Worm (Caenorhabditis elegans): ENCODE results near the gene Y49F6C.8.

The Y49F6C.8 gene

ce11 chrII:3346328-3346780 is 23.6 kb downstream of the Y49F6C.8 start, which contains the start of gene bath-30:
TSS of gene bath-30 (minus strand) at chrII:3346378.
- no peak for TF ChIP-seq ets-7 (tag; optimal IDR thresholded peaks at IDR 0.05)
- no peak for TF ChIP-seq aly-1 (tag; optimal IDR thresholded peaks at IDR 0.05)
- no peak for TF ChIP-seq hnd-1 (tag; optimal IDR thresholded peaks at IDR 0.05)
- no peak for TF ChIP-seq tbx-11 (GFP tag; IDR thresholded peaks at IDR 0.05)
- TF ChIP-seq pes-1 (GFP tag; IDR thresholded peaks at IDR 0.05) = no peak
- TF ChIP-seq F13C5.2 (tag; optimal IDR thresholded peaks at IDR 0.05) = no peak
- TF ChIP-seq ceh-13 (GFP tag; optimal IDR thresholded peaks at IDR 0.05) = no peak
- no peak for TF ChIP-seq sea-1 (GFP tag; conservative IDR thresholded peaks at IDR 0.05)
- no peak for TF ChIP-seq scrt-1 (GFP tag; IDR thresholded peaks at IDR 0.05)
- no peak for TF ChIP-seq flt-1 (GFP tag; IDR thresholded peaks at IDR 0.05)
- no peak for TF ChIP-seq B0310.2 (tag; optimal IDR thresholded peaks at IDR 0.05)
- no peak for TF ChIP-seq tbx-37 (GFP tag; conservative IDR thresholded peaks at IDR 0.05)
- no peak for TF ChIP-seq hmg-4 (GFP tag; optimal IDR thresholded peaks at IDR 0.05)
- no peak for TF ChIP-seq ama-1 (optimal IDR thresholded peaks at IDR 0.05)
- TF ChIP-seq hmbx-1 (tag; optimal IDR thresholded peaks at IDR 0.05) = no peak
- TF ChIP-seq tra-4 (tag; optimal IDR thresholded peaks at IDR 0.05) = no peak
- no peak for TF ChIP-seq ceh-36 (tag; optimal IDR thresholded peaks at IDR 0.05)

ce11 chrII:3344917-3345316 is 25.0 kb downstream of the Y49F6C.8 start, which contains the start of gene bath-28:
TSS of gene bath-28 (minus strand) at chrII:3344967.
- TF ChIP-seq ama-1 (optimal IDR thresholded peaks at IDR 0.05) (no peak), aly-1 (tag; optimal IDR thresholded peaks at IDR 0.05) (no peak), tbx-11 (GFP tag; IDR thresholded peaks at IDR 0.05) (no peak), ceh-13 (GFP tag; optimal IDR thresholded peaks at IDR 0.05) (no peak), scrt-1 (GFP tag; IDR thresholded peaks at IDR 0.05) (no peak), hmbx-1 (tag; optimal IDR thresholded peaks at IDR 0.05) (no peak), F13C5.2 (tag; optimal IDR thresholded peaks at IDR 0.05) (no peak), ceh-36 (tag; optimal IDR thresholded peaks at IDR 0.05) (no peak), tbx-37 (GFP tag; conservative IDR thresholded peaks at IDR 0.05) (no peak), tra-4 (tag; optimal IDR thresholded peaks at IDR 0.05) (no peak), B0310.2 (tag; optimal IDR thresholded peaks at IDR 0.05) (no peak), hmg-4 (GFP tag; optimal IDR thresholded peaks at IDR 0.05) (no peak), flt-1 (GFP tag; IDR thresholded peaks at IDR 0.05) (no peak), ets-7 (tag; optimal IDR thresholded peaks at IDR 0.05) (no peak), sea-1 (GFP tag; conservative IDR thresholded peaks at IDR 0.05) (no peak), pes-1 (GFP tag; IDR thresholded peaks at IDR 0.05) (no peak), hnd-1 (tag; optimal IDR thresholded peaks at IDR 0.05) (no peak)

- TF ChIP-seq ets-7 (tag; optimal IDR thresholded peaks at IDR 0.05) (no peak), B0310.2 (tag; optimal IDR thresholded peaks at IDR 0.05) (no peak), tbx-37 (GFP tag; conservative IDR thresholded peaks at IDR 0.05) (no peak), tra-4 (tag; optimal IDR thresholded peaks at IDR 0.05) (no peak), hnd-1 (tag; optimal IDR thresholded peaks at IDR 0.05) (no peak), tbx-11 (GFP tag; IDR thresholded peaks at IDR 0.05) (no peak), ceh-36 (tag; optimal IDR thresholded peaks at IDR 0.05) (no peak), pes-1 (GFP tag; IDR thresholded peaks at IDR 0.05) (no peak), hmg-4 (GFP tag; optimal IDR thresholded peaks at IDR 0.05) (no peak), ama-1 (optimal IDR thresholded peaks at IDR 0.05) (no peak), flt-1 (GFP tag; IDR thresholded peaks at IDR 0.05) (no peak)
Measured at ce11 chrII:3343714-3344113, 26.2 kb downstream of the Y49F6C.8 start, which contains the start of gene F14D2.15. TSS of gene F14D2.15 (minus strand) at chrII:3343814.

- TF ChIP-seq hmbx-1 (tag; optimal IDR thresholded peaks at IDR 0.05) (no peak), tra-4 (tag; optimal IDR thresholded peaks at IDR 0.05) (no peak), aly-1 (tag; optimal IDR thresholded peaks at IDR 0.05) (no peak), F13C5.2 (tag; optimal IDR thresholded peaks at IDR 0.05) (no peak), hmg-4 (GFP tag; optimal IDR thresholded peaks at IDR 0.05) (no peak), ets-7 (tag; optimal IDR thresholded peaks at IDR 0.05) (no peak), sea-1 (GFP tag; conservative IDR thresholded peaks at IDR 0.05) (no peak), tbx-37 (GFP tag; conservative IDR thresholded peaks at IDR 0.05) (no peak), ama-1 (optimal IDR thresholded peaks at IDR 0.05) (no peak), ceh-13 (GFP tag; optimal IDR thresholded peaks at IDR 0.05) (no peak), hnd-1 (tag; optimal IDR thresholded peaks at IDR 0.05) (no peak), flt-1 (GFP tag; IDR thresholded peaks at IDR 0.05) (no peak)
Measured at ce11 chrII:3341989-3342388, 27.9 kb downstream of the Y49F6C.8 start, which contains the start of gene F14D2.11. TSS of gene F14D2.11 (minus strand) at chrII:3342089.

ce11 chrII:3340818-3341217 is 29.1 kb downstream of the Y49F6C.8 start:
- TF ChIP-seq ceh-36 (tag; optimal IDR thresholded peaks at IDR 0.05) = no peak
- TF ChIP-seq hmg-4 (GFP tag; optimal IDR thresholded peaks at IDR 0.05) = no peak
- TF ChIP-seq ama-1 (optimal IDR thresholded peaks at IDR 0.05) = no peak
- no peak for TF ChIP-seq aly-1 (tag; optimal IDR thresholded peaks at IDR 0.05)
- TF ChIP-seq pes-1 (GFP tag; IDR thresholded peaks at IDR 0.05) = no peak

- TF ChIP-seq flt-1 (GFP tag; IDR thresholded peaks at IDR 0.05) (no peak), pes-1 (GFP tag; IDR thresholded peaks at IDR 0.05) (no peak), tbx-37 (GFP tag; conservative IDR thresholded peaks at IDR 0.05) (no peak), tbx-11 (GFP tag; IDR thresholded peaks at IDR 0.05) (no peak), ceh-36 (tag; optimal IDR thresholded peaks at IDR 0.05) (no peak), aly-1 (tag; optimal IDR thresholded peaks at IDR 0.05) (no peak), ets-7 (tag; optimal IDR thresholded peaks at IDR 0.05) (no peak), ama-1 (optimal IDR thresholded peaks at IDR 0.05) (no peak)
Measured at ce11 chrII:3340251-3340650, 29.7 kb downstream of the Y49F6C.8 start, which contains the start of gene F14D2.5. TSS of gene F14D2.5 (plus strand) at chrII:3340551.

ce11 chrII:3338556-3338955 is 31.4 kb downstream of the Y49F6C.8 start, which contains the start of gene F14D2.7:
TSS of gene F14D2.7 (minus strand) at chrII:3338656.
- TF ChIP-seq B0310.2 (tag; optimal IDR thresholded peaks at IDR 0.05) = no peak
- no peak for TF ChIP-seq tra-4 (tag; optimal IDR thresholded peaks at IDR 0.05)
- no peak for TF ChIP-seq aly-1 (tag; optimal IDR thresholded peaks at IDR 0.05)
- no peak for TF ChIP-seq ets-7 (tag; optimal IDR thresholded peaks at IDR 0.05)
- no peak for TF ChIP-seq ama-1 (optimal IDR thresholded peaks at IDR 0.05)

ce11 chrII:3337039-3337438 is 32.9 kb downstream of the Y49F6C.8 start, which contains the start of gene F14D2.19:
TSS of gene F14D2.19 (minus strand) at chrII:3337139.
- TF ChIP-seq ets-7 (tag; optimal IDR thresholded peaks at IDR 0.05) (no peak), flt-1 (GFP tag; IDR thresholded peaks at IDR 0.05) (no peak), B0310.2 (tag; optimal IDR thresholded peaks at IDR 0.05) (no peak), hnd-1 (tag; optimal IDR thresholded peaks at IDR 0.05) (no peak), aly-1 (tag; optimal IDR thresholded peaks at IDR 0.05) (no peak), F13C5.2 (tag; optimal IDR thresholded peaks at IDR 0.05) (no peak), ama-1 (optimal IDR thresholded peaks at IDR 0.05) (no peak), pes-1 (GFP tag; IDR thresholded peaks at IDR 0.05) (no peak), tbx-37 (GFP tag; conservative IDR thresholded peaks at IDR 0.05) (no peak), ceh-36 (tag; optimal IDR thresholded peaks at IDR 0.05) (no peak)
